Worm (Caenorhabditis elegans) whole organism, late embryonic: Measurements from ENCODE around the gene srv-24.

Experiments used
- K09A11.1 ChIP-seq: sonication (generic microtip); optimal IDR thresholded peaks from 2 replicates; lab custom pipeline; 2017; ENCODE audit warnings: antibody characterized with exemption, mild to moderate bottlenecking, missing genetic modification characterization, missing compliant biosample characterization; ENCODE audit not compliant: insufficient read depth
- T23F11.4 ChIP-seq: fragments of 200-800 bp; sonication (Bioruptor generic); optimal IDR thresholded peaks from 2 replicates; lab custom pipeline; 2018; ENCODE audit warnings: mild to moderate bottlenecking, missing genetic modification characterization, missing compliant biosample characterization
- Y22D7AL.16 ChIP-seq: sonication (generic microtip); optimal IDR thresholded peaks from 2 replicates; lab custom pipeline; 2016; ENCODE audit warnings: missing genetic modification characterization, missing compliant biosample characterization
- ahr-1 ChIP-seq: sonication (generic microtip); optimal IDR thresholded peaks from 2 replicates; lab custom pipeline; 2016; ENCODE audit warnings: missing genetic modification characterization, missing compliant biosample characterization
- ceh-14 ChIP-seq: sonication (generic microtip); optimal IDR thresholded peaks from 2 replicates; lab custom pipeline; 2016; ENCODE audit warnings: missing genotype, missing genetic modification characterization, missing compliant biosample characterization
- ceh-19 ChIP-seq: fragments of 200-800 bp; sonication (Bioruptor generic); optimal IDR thresholded peaks from 2 replicates; lab custom pipeline; 2018; ENCODE audit warnings: mild to moderate bottlenecking, missing genetic modification characterization, missing compliant biosample characterization
- ceh-2 ChIP-seq: sonication (generic microtip); optimal IDR thresholded peaks from 2 replicates; lab custom pipeline; 2016; ENCODE audit warnings: missing genotype, missing genetic modification characterization, missing compliant biosample characterization
- ceh-22 ChIP-seq: sonication (generic microtip); optimal IDR thresholded peaks from 2 replicates; lab custom pipeline; 2017; ENCODE audit warnings: missing biosample characterization, missing genetic modification characterization
- ceh-24 ChIP-seq: sonication (generic microtip); optimal IDR thresholded peaks from 2 replicates; lab custom pipeline; 2016; ENCODE audit warnings: mild to moderate bottlenecking, missing genetic modification characterization, missing compliant biosample characterization
- ceh-30 ChIP-seq: fragments of 150-350 bp; optimal IDR thresholded peaks from 2 replicates; lab custom pipeline; 2014; ENCODE audit warnings: missing biosample characterization, missing genetic modification characterization
- ceh-31 ChIP-seq: sonication (generic microtip); optimal IDR thresholded peaks from 2 replicates; lab custom pipeline; 2016; ENCODE audit warnings: missing genetic modification characterization, missing compliant biosample characterization
- ceh-34 ChIP-seq: sonication (generic microtip); optimal IDR thresholded peaks from 2 replicates; lab custom pipeline; 2016; ENCODE audit warnings: mild to moderate bottlenecking, missing genetic modification characterization, missing compliant biosample characterization
- ceh-45 ChIP-seq: fragments of 200-800 bp; sonication (Bioruptor generic); IDR thresholded peaks from 2 replicates; pipeline ENCODE4 v1.3.6; 2022; ENCODE audit warnings: missing genetic modification reagents, missing genetic modification characterization, missing compliant biosample characterization
- ceh-48 ChIP-seq: sonication (generic microtip); optimal IDR thresholded peaks from 2 replicates; lab custom pipeline; 2016; ENCODE audit warnings: missing genetic modification characterization, inconsistent platforms, missing compliant biosample characterization
- ceh-6 ChIP-seq: fragments of 200-800 bp; sonication (Bioruptor generic); optimal IDR thresholded peaks from 2 replicates; lab custom pipeline; 2018; ENCODE audit warnings: mild to moderate bottlenecking, missing genetic modification characterization, missing compliant biosample characterization
- che-1 ChIP-seq: sonication (generic microtip); optimal IDR thresholded peaks from 2 replicates; lab custom pipeline; 2016; ENCODE audit warnings: mild to moderate bottlenecking, missing genetic modification characterization, missing compliant biosample characterization
- elt-2 ChIP-seq: sonication (generic microtip); optimal IDR thresholded peaks from 2 replicates; lab custom pipeline; 2016; ENCODE audit warnings: missing genetic modification reagents, missing genetic modification characterization, missing compliant biosample characterization
- elt-4 ChIP-seq: sonication (generic microtip); optimal IDR thresholded peaks from 2 replicates; lab custom pipeline; 2016; ENCODE audit warnings: missing genetic modification characterization, missing compliant biosample characterization
- ets-4 ChIP-seq: sonication (generic microtip); optimal IDR thresholded peaks from 2 replicates; lab custom pipeline; 2016; ENCODE audit warnings: missing genetic modification characterization, missing compliant biosample characterization
- eyg-1 ChIP-seq: sonication (generic microtip); optimal IDR thresholded peaks from 2 replicates; lab custom pipeline; 2016; ENCODE audit warnings: missing genotype, missing genetic modification characterization, missing compliant biosample characterization
- fkh-10 ChIP-seq: fragments of 150-350 bp; optimal IDR thresholded peaks from 2 replicates; lab custom pipeline; 2014; ENCODE audit warnings: missing biosample characterization, missing genetic modification reagents, missing genetic modification characterization
- fkh-6 ChIP-seq: sonication (generic microtip); optimal IDR thresholded peaks from 2 replicates; lab custom pipeline; 2016; ENCODE audit warnings: missing genetic modification characterization, missing compliant biosample characterization
- gmeb-2 ChIP-seq: sonication (generic microtip); optimal IDR thresholded peaks from 2 replicates; lab custom pipeline; 2016; ENCODE audit warnings: missing genetic modification characterization, inconsistent platforms, missing compliant biosample characterization
- hlh-30 ChIP-seq: sonication (generic microtip); optimal IDR thresholded peaks from 2 replicates; lab custom pipeline; 2017; ENCODE audit warnings: antibody characterized with exemption, missing genetic modification characterization, missing compliant biosample characterization; ENCODE audit not compliant: insufficient read depth
- hlh-6 ChIP-seq: sonication (generic microtip); optimal IDR thresholded peaks from 2 replicates; lab custom pipeline; 2016; ENCODE audit warnings: missing genotype, missing genetic modification characterization, missing compliant biosample characterization
- hlh-8 ChIP-seq: sonication (generic microtip); optimal IDR thresholded peaks from 2 replicates; lab custom pipeline; 2016; ENCODE audit warnings: missing genotype, missing genetic modification characterization, missing compliant biosample characterization
- lim-6 ChIP-seq: sonication (generic microtip); optimal IDR thresholded peaks from 2 replicates; lab custom pipeline; 2016; ENCODE audit warnings: missing genetic modification characterization, missing compliant biosample characterization
- lin-11 ChIP-seq: fragments of 200-800 bp; sonication (Bioruptor generic); optimal IDR thresholded peaks from 2 replicates; lab custom pipeline; 2018; ENCODE audit warnings: mild to moderate bottlenecking, missing genetic modification characterization, missing compliant biosample characterization
- nfya-1 ChIP-seq: sonication (generic microtip); optimal IDR thresholded peaks from 2 replicates; lab custom pipeline; 2017; ENCODE audit warnings: missing genetic modification characterization, mild to moderate bottlenecking, missing compliant biosample characterization, antibody characterized with exemption, moderate library complexity
- nhr-232 ChIP-seq: sonication (generic microtip); optimal IDR thresholded peaks from 2 replicates; lab custom pipeline; 2016; ENCODE audit warnings: missing genetic modification characterization, missing compliant biosample characterization
- npax-4 ChIP-seq: sonication (generic microtip); optimal IDR thresholded peaks from 2 replicates; lab custom pipeline; 2016; ENCODE audit warnings: missing genetic modification characterization, missing compliant biosample characterization
- odd-2 ChIP-seq: sonication (generic microtip); optimal IDR thresholded peaks from 2 replicates; lab custom pipeline; 2017; ENCODE audit warnings: antibody characterized with exemption, mild to moderate bottlenecking, missing genetic modification characterization, missing compliant biosample characterization
- pat-9 ChIP-seq: fragments of 200-800 bp; sonication (Bioruptor generic); optimal IDR thresholded peaks from 2 replicates; lab custom pipeline; 2018; ENCODE audit warnings: mild to moderate bottlenecking, missing genetic modification characterization, moderate library complexity, missing compliant biosample characterization
- pros-1 ChIP-seq: fragments of 150-350 bp; optimal IDR thresholded peaks from 2 replicates; lab custom pipeline; 2014; ENCODE audit warnings: missing biosample characterization, missing genetic modification reagents, missing genetic modification characterization
- sdc-2 ChIP-seq: sonication (generic microtip); optimal IDR thresholded peaks from 2 replicates; lab custom pipeline; 2016; ENCODE audit warnings: missing genotype, missing genetic modification characterization, missing compliant biosample characterization
- syd-9 ChIP-seq: sonication (generic microtip); optimal IDR thresholded peaks from 2 replicates; lab custom pipeline; 2016; ENCODE audit warnings: mild to moderate bottlenecking, missing genetic modification characterization, moderate library complexity, missing compliant biosample characterization
- tbx-2 ChIP-seq: sonication (generic microtip); optimal IDR thresholded peaks from 2 replicates; lab custom pipeline; 2016; ENCODE audit warnings: missing genetic modification characterization, missing compliant biosample characterization
- unc-3 ChIP-seq, 2 experiments: fragments of 200-800 bp in 1 of 2; sonication (Bioruptor generic) in 1 of 2; sonication (generic microtip) in 1 of 2; conservative IDR thresholded peaks in 1 of 2; optimal IDR thresholded peaks in 1 of 2; 2 replicates each; pipeline versions ENCODE4 v1.3.6 to Lab custom; 2016 to 2022; ENCODE audit warnings: missing compliant biosample characterization in 2 of 2, missing genetic modification characterization in 2 of 2, missing genetic modification reagents in 1 of 2
- unc-42 ChIP-seq: sonication (generic microtip); optimal IDR thresholded peaks from 2 replicates; lab custom pipeline; 2016; ENCODE audit warnings: missing genotype, missing genetic modification characterization, missing compliant biosample characterization
- unc-55 ChIP-seq: sonication (generic microtip); optimal IDR thresholded peaks from 2 replicates; lab custom pipeline; 2017; ENCODE audit warnings: missing biosample characterization, missing genetic modification reagents, missing genetic modification characterization
- zip-5 ChIP-seq: sonication (generic microtip); optimal IDR thresholded peaks from 2 replicates; lab custom pipeline; 2016; ENCODE audit warnings: missing genetic modification characterization, missing compliant biosample characterization
- ztf-16 ChIP-seq: sonication (generic microtip); optimal IDR thresholded peaks from 2 replicates; lab custom pipeline; 2017; ENCODE audit warnings: missing genetic modification characterization, missing compliant biosample characterization

srv-24 gene

ce11 chrIV:6327363-6328015 lies 36.8 kb upstream of the srv-24 start:
- TF ChIP-seq hlh-6 (tag; lab: Kevin White, UChicago) (no peak), odd-2 (tag; lab: Kevin White, UChicago) (no peak), Y22D7AL.16 (tag; lab: Kevin White, UChicago) (no peak), unc-42 (tag; lab: Kevin White, UChicago) (peak; percentile 43), fkh-6 (tag; lab: Kevin White, UChicago) (no peak), ceh-48 (tag; lab: Kevin White, UChicago) (peak; percentile 51), nfya-1 (tag; lab: Kevin White, UChicago) (peak; percentile 22), ceh-31 (peak; percentile 29)

ce11 chrIV:6326448-6326847 lies 35.8 kb upstream of the srv-24 start, which contains the start of gene lsm-8:
Gene lsm-8 (plus strand): TSS chrIV:6326526.
- TF ChIP-seq fkh-10 (GFP tag; lab: Kevin White, UChicago) (no peak), ceh-24 (tag; lab: Kevin White, UChicago) (no peak), npax-4 (no peak), syd-9 (tag; lab: Kevin White, UChicago) (no peak)

ce11 chrIV:6325772-6326171 lies 35.1 kb upstream of the srv-24 start:
- TF ChIP-seq Y22D7AL.16 (tag; lab: Kevin White, UChicago) = no peak
- TF ChIP-seq tbx-2 (tag; lab: Kevin White, UChicago) = no peak
- TF ChIP-seq ceh-45 (GFP tag; lab: Robert Waterston, UW) = no peak
- TF ChIP-seq ceh-30 (tag; lab: Kevin White, UChicago) = no peak
- TF ChIP-seq unc-55 (GFP tag; lab: Kevin White, UChicago) = no peak
- TF ChIP-seq elt-2 = no peak
- TF ChIP-seq ceh-34 (tag; lab: Kevin White, UChicago) = no peak
- no peak for TF ChIP-seq elt-4 (tag; lab: Kevin White, UChicago)
- TF ChIP-seq syd-9 (tag; lab: Kevin White, UChicago) = no peak
- TF ChIP-seq lim-6 (tag; lab: Kevin White, UChicago) = no peak
- no peak for TF ChIP-seq nhr-232
- TF ChIP-seq pros-1 = no peak
- TF ChIP-seq unc-42 (tag; lab: Kevin White, UChicago) = no peak
- TF ChIP-seq ceh-14 (tag; lab: Kevin White, UChicago) = no peak
- TF ChIP-seq unc-3 (GFP tag; conservative IDR thresholded peaks at IDR 0.05; lab: Robert Waterston, UW) = no peak
- TF ChIP-seq unc-3 (tag; optimal IDR thresholded peaks at IDR 0.05; lab: Kevin White, UChicago) = no peak
- no peak for TF ChIP-seq eyg-1 (tag; lab: Kevin White, UChicago)
- TF ChIP-seq hlh-30 = no peak
- TF ChIP-seq ahr-1 (tag; lab: Kevin White, UChicago) = no peak
- no peak for TF ChIP-seq lin-11 (tag; lab: Kevin White, UChicago)
- TF ChIP-seq pat-9 (tag; lab: Kevin White, UChicago) = no peak

- no peak for TF ChIP-seq zip-5
- peak; percentile 26 for TF ChIP-seq ceh-6 (GFP tag; lab: Kevin White, UChicago)
- no peak for TF ChIP-seq eyg-1 (tag; lab: Kevin White, UChicago)
- TF ChIP-seq pat-9 (tag; lab: Kevin White, UChicago) = peak; percentile 31
- peak; percentile 27 for TF ChIP-seq K09A11.1 (tag; lab: Kevin White, UChicago)
- TF ChIP-seq fkh-10 (GFP tag; lab: Kevin White, UChicago) = peak; percentile 28
- no peak for TF ChIP-seq ceh-22 (tag; lab: Kevin White, UChicago)
- no peak for TF ChIP-seq ahr-1 (tag; lab: Kevin White, UChicago)
- peak; percentile 24 for TF ChIP-seq syd-9 (tag; lab: Kevin White, UChicago)
- peak; percentile 90 for TF ChIP-seq ceh-31
- TF ChIP-seq ceh-2 (tag; lab: Kevin White, UChicago) = peak; percentile 55
- TF ChIP-seq ztf-16 (tag; lab: Kevin White, UChicago) = peak; percentile 31
- peak; percentile 44 for TF ChIP-seq gmeb-2 (tag; lab: Kevin White, UChicago)
- peak; percentile 21 for TF ChIP-seq hlh-8 (tag; lab: Kevin White, UChicago)
- TF ChIP-seq unc-3 (GFP tag; conservative IDR thresholded peaks at IDR 0.05; lab: Robert Waterston, UW) = no peak
- TF ChIP-seq unc-3 (tag; optimal IDR thresholded peaks at IDR 0.05; lab: Kevin White, UChicago) = no peak
- TF ChIP-seq che-1 = peak; percentile 52
- no peak for TF ChIP-seq T23F11.4 (GFP tag; lab: Kevin White, UChicago)
- no peak for TF ChIP-seq lim-6 (tag; lab: Kevin White, UChicago)
- TF ChIP-seq ets-4 (tag; lab: Kevin White, UChicago) = peak; percentile 54
- peak; percentile 91 for TF ChIP-seq nfya-1 (tag; lab: Kevin White, UChicago)
- no peak for TF ChIP-seq ceh-45 (GFP tag; lab: Robert Waterston, UW)
- peak; percentile 46 for TF ChIP-seq ceh-19
- TF ChIP-seq Y22D7AL.16 (tag; lab: Kevin White, UChicago) = no peak
- peak; percentile 0 for TF ChIP-seq sdc-2
- peak; percentile 33 for TF ChIP-seq hlh-6 (tag; lab: Kevin White, UChicago)
Observed at ce11 chrIV:6323654-6324224, 33.1 kb upstream of the srv-24 start, which contains the start of gene sqd-1. Gene sqd-1 (plus strand): TSS chrIV:6324174.
